4 fruit fly cellular contexts compared by ENCODE assay signal in the genomic region with DNA sequence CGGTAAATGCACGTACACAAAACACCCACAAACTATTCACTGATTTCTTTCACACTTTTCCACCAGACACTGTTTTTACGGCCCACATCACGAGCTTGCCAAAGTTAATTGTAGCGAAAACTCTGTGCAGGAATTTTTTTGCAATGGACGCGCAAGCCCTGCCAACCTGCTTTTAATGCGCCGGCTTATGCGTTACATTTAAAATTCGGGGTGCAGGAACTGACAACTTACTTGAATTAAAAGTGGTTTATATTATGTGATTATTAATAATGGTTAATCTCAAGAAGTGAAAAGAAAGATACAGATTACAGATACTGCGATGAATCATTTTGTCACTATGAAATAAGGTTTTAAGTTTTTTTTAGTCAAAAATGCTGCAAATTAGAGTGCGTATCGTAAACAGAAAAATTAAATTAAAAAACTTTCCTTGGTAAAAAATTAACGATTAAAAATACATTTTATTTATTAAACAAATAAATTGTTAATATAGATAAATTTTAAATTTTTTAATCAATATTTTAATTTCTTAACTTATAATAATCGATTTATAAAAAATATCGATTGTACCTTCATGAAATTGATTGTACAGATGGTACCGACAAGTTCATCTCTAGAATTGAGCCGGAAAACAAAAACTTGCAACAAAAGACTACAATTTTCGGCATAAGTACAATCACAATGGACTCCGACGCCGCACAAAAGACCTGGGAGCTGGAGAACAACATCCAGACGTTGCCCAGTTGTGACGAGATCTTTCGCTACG.
A peak's percentile ranks its signal among the peaks of the same experiment; 100 is the strongest.
TF ChIP-seq lines count a peak whose summit lies in the region.

Gene CG42232 (minus strand): TSS at position 163 of the 763 bp plus-strand sequence.
Gene CSN5 (plus strand): TSS at position 599 of the 763 bp plus-strand sequence.

- TF ChIP-seq CTCF in whole organism, embryonic (GFP tag; optimal IDR thresholded peaks at IDR 0.05; lab: Kevin White, UChicago) = no peak

TF ChIP-seq in whole organism, adult, 20 proteins besides CTCF, POLR2A, EP300 and RAD21:
- TF ChIP-seq CG12768 (GFP tag; optimal IDR thresholded peaks at IDR 0.05; lab: Kevin White, UChicago) (peak; percentile 35), Mnt (GFP tag; optimal IDR thresholded peaks at IDR 0.05; lab: Kevin White, UChicago) (no peak), ovo (GFP tag; optimal IDR thresholded peaks at IDR 0.05; lab: Kevin White, UChicago) (peak; percentile 23), CG1620 (GFP tag; optimal IDR thresholded peaks at IDR 0.05; lab: Kevin White, UChicago) (peak; percentile 40), tj (GFP tag; optimal IDR thresholded peaks at IDR 0.05; lab: Kevin White, UChicago) (peak; percentile 5), cic (GFP tag; optimal IDR thresholded peaks at IDR 0.05; lab: Kevin White, UChicago) (no peak), bab1 (GFP tag; optimal IDR thresholded peaks at IDR 0.05; lab: Kevin White, UChicago) (peak; percentile 48), CG7101 (tag; optimal IDR thresholded peaks at IDR 0.05; lab: Kevin White, UChicago) (peak; percentile 34), Crg-1 (GFP tag; optimal IDR thresholded peaks at IDR 0.05; lab: Kevin White, UChicago) (no peak), Hr96 (GFP tag; optimal IDR thresholded peaks at IDR 0.05; lab: Kevin White, UChicago) (peak; percentile 31), kay (GFP tag; lab: Kevin White, UChicago; ENCODE audit: borderline replicate concordance) (no peak), Clk (GFP tag; optimal IDR thresholded peaks at IDR 0.05; lab: Kevin White, UChicago) (no peak), toe (GFP tag; optimal IDR thresholded peaks at IDR 0.05; lab: Kevin White, UChicago) (peak; percentile 68), CG5204 (GFP tag; optimal IDR thresholded peaks at IDR 0.05; lab: Kevin White, UChicago) (peak; percentile 53), cnc (optimal IDR thresholded peaks at IDR 0.05; lab: Kevin White, UChicago) (no peak), CG33017 (tag; optimal IDR thresholded peaks at IDR 0.05; lab: Kevin White, UChicago) (no peak), CG11617 (GFP tag; optimal IDR thresholded peaks at IDR 0.05; lab: Kevin White, UChicago) (peak; percentile 63), CG14711 (tag; optimal IDR thresholded peaks at IDR 0.05; lab: Kevin White, UChicago) (peak; percentile 49), pad (GFP tag; optimal IDR thresholded peaks at IDR 0.05; lab: Kevin White, UChicago) (peak; percentile 11), CG7045 (GFP tag; optimal IDR thresholded peaks at IDR 0.05; lab: Kevin White, UChicago) (peak; percentile 31)

TF ChIP-seq in whole organism, embryonic, 481 proteins besides CTCF, POLR2A, EP300 and RAD21 (continues in another document):
- TF ChIP-seq lola (GFP tag; optimal IDR thresholded peaks at IDR 0.05; lab: Kevin White, UChicago) (peak in 1 of 3 experiments; percentile 62), CG17568 (GFP tag; optimal IDR thresholded peaks at IDR 0.05; lab: Kevin White, UChicago) (no peak), CHES-1-like (GFP tag; optimal IDR thresholded peaks at IDR 0.05; lab: Kevin White, UChicago) (peak; percentile 26), CG32767 (GFP tag; IDR thresholded peaks at IDR 0.05; lab: Robert Waterston, UW) (peak; percentile 36; the same call in 1 of the 2 replicates), CG15269 (tag; optimal IDR thresholded peaks at IDR 0.05; lab: Kevin White, UChicago) (no peak), Kr (GFP tag; optimal IDR thresholded peaks at IDR 0.05; lab: Kevin White, UChicago) (no peak), CG2120 (GFP tag; optimal IDR thresholded peaks at IDR 0.05; lab: Kevin White, UChicago) (no peak), ind (GFP tag; optimal IDR thresholded peaks at IDR 0.05; lab: Kevin White, UChicago) (no peak), CG8924 (tag; optimal IDR thresholded peaks at IDR 0.05; lab: Kevin White, UChicago) (peak; percentile 67), CG14710 (tag; optimal IDR thresholded peaks at IDR 0.05; lab: Kevin White, UChicago) (peak; percentile 87), CG8765 (GFP tag; IDR thresholded peaks at IDR 0.05; lab: Robert Waterston, UW) (no peak), peb (GFP tag; IDR thresholded peaks at IDR 0.05; lab: Robert Waterston, UW) (no peak), E2f1 (GFP tag; IDR thresholded peaks at IDR 0.05; lab: Robert Waterston, UW) (peak; percentile 21; the same call in 1 of the 2 replicates), Lpt (GFP tag; optimal IDR thresholded peaks at IDR 0.05; lab: Kevin White, UChicago) (no peak), CG10462 (GFP tag; optimal IDR thresholded peaks at IDR 0.05; lab: Kevin White, UChicago) (peak; percentile 45), CG12155 (GFP tag; optimal IDR thresholded peaks at IDR 0.05; lab: Kevin White, UChicago) (peak; percentile 55), knrl (GFP tag; IDR thresholded peaks at IDR 0.05; lab: Robert Waterston, UW; ENCODE audit: partially characterized antibody) (no peak), HHEX (GFP tag; optimal IDR thresholded peaks at IDR 0.05; lab: Kevin White, UChicago) (peak; percentile 33), phol (tag; optimal IDR thresholded peaks at IDR 0.05; lab: Kevin White, UChicago) (peak; percentile 79), Antp (GFP tag; optimal IDR thresholded peaks at IDR 0.05; lab: Kevin White, UChicago) (no peak), tup (GFP tag; optimal IDR thresholded peaks at IDR 0.05; lab: Kevin White, UChicago) (peak; percentile 9)

TF ChIP-seq in whole organism, prepupa, 60 proteins besides CTCF, POLR2A, EP300 and RAD21:
- peak; percentile 18 for TF ChIP-seq CG11902 (GFP tag; optimal IDR thresholded peaks at IDR 0.05; lab: Kevin White, UChicago)
- peak; percentile 35; the same call in 1 of the 3 replicates for TF ChIP-seq CG6163 (GFP tag; IDR thresholded peaks at IDR 0.05; lab: Robert Waterston, UW)
- TF ChIP-seq CG31627 (GFP tag; optimal IDR thresholded peaks at IDR 0.05; lab: Kevin White, UChicago) = no peak
- no peak for TF ChIP-seq svp (GFP tag; lab: Kevin White, UChicago)
- TF ChIP-seq CG6276 (GFP tag; optimal IDR thresholded peaks at IDR 0.05; lab: Kevin White, UChicago) = no peak
- peak; percentile 3 for TF ChIP-seq CG11762 (GFP tag; optimal IDR thresholded peaks at IDR 0.05; lab: Kevin White, UChicago; ENCODE audit: insufficient read depth)
- no peak for TF ChIP-seq Met (GFP tag; optimal IDR thresholded peaks at IDR 0.05; lab: Kevin White, UChicago)
- peak; percentile 54 for TF ChIP-seq Sox15 (GFP tag; optimal IDR thresholded peaks at IDR 0.05; lab: Kevin White, UChicago)
- no peak for TF ChIP-seq topi (GFP tag; optimal IDR thresholded peaks at IDR 0.05; lab: Kevin White, UChicago)
- peak; percentile 57 for TF ChIP-seq CG6792 (GFP tag; optimal IDR thresholded peaks at IDR 0.05; lab: Kevin White, UChicago)

TF ChIP-seq in whole organism, wandering third instar larva, 38 proteins besides CTCF, POLR2A, EP300 and RAD21:
- peak; percentile 58 for TF ChIP-seq Hr83 (GFP tag; optimal IDR thresholded peaks at IDR 0.05; lab: Kevin White, UChicago; ENCODE audit: poor library complexity, severe bottlenecking)
- peak; percentile 23 for TF ChIP-seq dsf (GFP tag; optimal IDR thresholded peaks at IDR 0.05; lab: Kevin White, UChicago; ENCODE audit: borderline replicate concordance)
- peak; percentile 44 for TF ChIP-seq CG9705 (GFP tag; optimal IDR thresholded peaks at IDR 0.05; lab: Kevin White, UChicago)
- no peak for TF ChIP-seq OdsH (GFP tag; optimal IDR thresholded peaks at IDR 0.05; lab: Kevin White, UChicago)
- TF ChIP-seq psq (GFP tag; optimal IDR thresholded peaks at IDR 0.05; lab: Kevin White, UChicago) = peak; percentile 52
TF ChIP-seq in whole organism, wandering third instar larva: peak in this region for 4.
